Worm (Caenorhabditis elegans) whole organism, L3 larva: ENCODE results near the gene str-246.

Experiments
- aly-2 ChIP-seq: fragments of 150-350 bp; optimal IDR thresholded peaks from 2 replicates; lab custom pipeline; 2014; ENCODE audit warnings: missing biosample characterization, missing genetic modification characterization
- ama-1 ChIP-seq: fragments of 150-350 bp; optimal IDR thresholded peaks from 2 replicates; lab custom pipeline; 2018
- ceh-16 ChIP-seq: sonication (generic microtip); optimal IDR thresholded peaks from 2 replicates; lab custom pipeline; 2017; ENCODE audit warnings: missing biosample characterization, missing genetic modification characterization
- ceh-82 ChIP-seq: fragments of 150-350 bp; optimal IDR thresholded peaks from 2 replicates; lab custom pipeline; 2014; ENCODE audit warnings: missing biosample characterization, missing genetic modification characterization
- egl-5 ChIP-seq: fragments of 150-350 bp; optimal IDR thresholded peaks from 2 replicates; lab custom pipeline; 2017; ENCODE audit warnings: missing biosample characterization, missing genetic modification reagents, missing genetic modification characterization, inconsistent platforms
- elt-2 ChIP-seq: sonication (generic microtip); optimal IDR thresholded peaks from 2 replicates; lab custom pipeline; 2016; ENCODE audit warnings: missing genetic modification reagents, mild to moderate bottlenecking, missing genetic modification characterization, missing compliant biosample characterization
- eor-1 ChIP-seq, 2 experiments: fragments of 150-350 bp; optimal IDR thresholded peaks; 2 replicates each; lab custom pipeline; 2014 to 2018; ENCODE audit warnings: missing biosample characterization in 2 of 2, missing genetic modification characterization in 2 of 2
- fkh-10 ChIP-seq: sonication (generic microtip); optimal IDR thresholded peaks from 2 replicates; lab custom pipeline; 2017; ENCODE audit warnings: missing biosample characterization, missing genetic modification reagents, missing genetic modification characterization
- fos-1 ChIP-seq: fragments of 150-350 bp; optimal IDR thresholded peaks from 2 replicates; lab custom pipeline; 2014; ENCODE audit warnings: missing biosample characterization, missing genetic modification characterization
- hmg-11 ChIP-seq: sonication (generic microtip); optimal IDR thresholded peaks from 2 replicates; lab custom pipeline; 2016; ENCODE audit warnings: missing genetic modification characterization, missing compliant biosample characterization
- jun-1 ChIP-seq: fragments of 150-350 bp; optimal IDR thresholded peaks from 2 replicates; lab custom pipeline; 2014; ENCODE audit warnings: missing biosample characterization, missing genetic modification reagents, missing genetic modification characterization
- lin-15B ChIP-seq: fragments of 150-350 bp; optimal IDR thresholded peaks from 2 replicates; lab custom pipeline; 2014; ENCODE audit warnings: missing biosample characterization, missing genetic modification characterization
- lin-39 ChIP-seq: fragments of 150-350 bp; optimal IDR thresholded peaks from 2 replicates; lab custom pipeline; 2018; ENCODE audit warnings: missing biosample characterization, missing genetic modification reagents, missing genetic modification characterization
- lsy-12 ChIP-seq: sonication (generic microtip); optimal IDR thresholded peaks from 2 replicates; lab custom pipeline; 2016; ENCODE audit warnings: mild to moderate bottlenecking, missing genetic modification characterization, missing compliant biosample characterization
- mml-1 ChIP-seq: fragments of 150-350 bp; sonication (generic microtip); optimal IDR thresholded peaks from 3 replicates; lab custom pipeline; 2014; ENCODE audit warnings: missing biosample characterization, missing genetic modification characterization
- nfya-1 ChIP-seq: sonication (generic microtip); optimal IDR thresholded peaks from 2 replicates; lab custom pipeline; 2017; ENCODE audit warnings: missing genetic modification characterization, mild to moderate bottlenecking, missing compliant biosample characterization, antibody characterized with exemption, moderate library complexity; ENCODE audit not compliant: insufficient read depth
- nhr-11 ChIP-seq: fragments of 150-350 bp; optimal IDR thresholded peaks from 2 replicates; lab custom pipeline; 2014; ENCODE audit warnings: missing biosample characterization, missing genetic modification characterization
- nhr-237 ChIP-seq: fragments of 150-350 bp; optimal IDR thresholded peaks from 2 replicates; lab custom pipeline; 2014; ENCODE audit warnings: missing biosample characterization, missing genetic modification characterization
- nhr-25 ChIP-seq: sonication (generic microtip); optimal IDR thresholded peaks from 2 replicates; lab custom pipeline; 2017; ENCODE audit warnings: missing biosample characterization, missing genetic modification characterization
- nhr-43 ChIP-seq: sonication (generic microtip); optimal IDR thresholded peaks from 2 replicates; lab custom pipeline; 2016; ENCODE audit warnings: mild to moderate bottlenecking, missing genetic modification characterization, missing compliant biosample characterization; ENCODE audit not compliant: poor library complexity, severe bottlenecking
- nhr-67 ChIP-seq: fragments of 150-350 bp; optimal IDR thresholded peaks from 2 replicates; lab custom pipeline; 2014; ENCODE audit warnings: missing biosample characterization, missing genetic modification characterization
- nhr-76 ChIP-seq: fragments of 150-350 bp; sonication (generic microtip); optimal IDR thresholded peaks from 5 replicates; lab custom pipeline; 2014; ENCODE audit warnings: missing biosample characterization, missing genetic modification characterization
- nhr-77 ChIP-seq: fragments of 150-350 bp; optimal IDR thresholded peaks from 2 replicates; lab custom pipeline; 2014; ENCODE audit warnings: missing biosample characterization, missing genetic modification characterization
- pha-4 ChIP-seq: fragments of 150-350 bp; optimal IDR thresholded peaks from 2 replicates; lab custom pipeline; 2014; ENCODE audit warnings: missing biosample characterization, missing genetic modification reagents, missing genetic modification characterization
- pqm-1 ChIP-seq: fragments of 150-350 bp; optimal IDR thresholded peaks from 2 replicates; lab custom pipeline; 2017; ENCODE audit warnings: missing biosample characterization, missing genetic modification characterization, inconsistent platforms
- skn-1 ChIP-seq: fragments of 150-350 bp; optimal IDR thresholded peaks from 2 replicates; lab custom pipeline; 2014; ENCODE audit warnings: missing biosample characterization, missing genetic modification characterization
- snpc-4 ChIP-seq: fragments of 150-350 bp; optimal IDR thresholded peaks from 2 replicates; lab custom pipeline; 2014; ENCODE audit warnings: missing biosample characterization, missing genetic modification characterization
- tbx-2 ChIP-seq: sonication (generic microtip); optimal IDR thresholded peaks from 2 replicates; lab custom pipeline; 2016; ENCODE audit warnings: mild to moderate bottlenecking, missing genetic modification characterization, missing compliant biosample characterization
- unc-39 ChIP-seq: sonication (generic microtip); optimal IDR thresholded peaks from 4 replicates; lab custom pipeline; 2017; ENCODE audit warnings: missing biosample characterization, missing genetic modification characterization
- ztf-11 ChIP-seq: fragments of 150-350 bp; optimal IDR thresholded peaks from 2 replicates; lab custom pipeline; 2014; ENCODE audit warnings: missing biosample characterization, missing genetic modification characterization
- ztf-4 ChIP-seq: fragments of 150-350 bp; optimal IDR thresholded peaks from 2 replicates; lab custom pipeline; 2014; ENCODE audit warnings: missing biosample characterization, missing genetic modification characterization

The str-246 gene

ce11 chrIII:11036132-11036531 is 41.4 kb upstream of the str-246 start (continued):
- no peak for TF ChIP-seq eor-1 (tag; optimal IDR thresholded peaks at IDR 0.05; lab: Kevin White, UChicago)
- TF ChIP-seq lin-39 (tag; lab: Kevin White, UChicago): peak; percentile 33
- peak; percentile 39 for TF ChIP-seq snpc-4 (tag; lab: Kevin White, UChicago)
- no peak for TF ChIP-seq mml-1 (tag; lab: Kevin White, UChicago)
- TF ChIP-seq fkh-10 (GFP tag; lab: Kevin White, UChicago): no peak

ce11 chrIII:11036640-11037039 is 40.9 kb upstream of the str-246 start, which contains the start of gene spat-2:
spat-2 (plus strand) TSS chrIII:11036940.
- no peak for TF ChIP-seq ztf-11 (tag; lab: Kevin White, UChicago)
- TF ChIP-seq ceh-82 (tag; lab: Kevin White, UChicago): no peak

ce11 chrIII:11039250-11039649 is 38.3 kb upstream of the str-246 start:
- TF ChIP-seq ceh-82 (tag; lab: Kevin White, UChicago) (no peak), aly-2 (tag; lab: Kevin White, UChicago) (no peak), hmg-11 (tag; lab: Kevin White, UChicago) (peak; percentile 19), nfya-1 (tag; lab: Kevin White, UChicago) (peak; percentile 72), skn-1 (tag; lab: Kevin White, UChicago) (peak; percentile 88), lin-15B (tag; lab: Kevin White, UChicago) (peak; percentile 86), lin-39 (tag; lab: Kevin White, UChicago) (peak; percentile 88), pha-4 (tag; lab: Kevin White, UChicago) (no peak)
- TF ChIP-seq, all 47 proteins: peak for 5

- no peak for TF ChIP-seq ceh-16
- no peak for TF ChIP-seq tbx-2 (tag; lab: Kevin White, UChicago)
- peak; percentile 17 for TF ChIP-seq elt-2
- TF ChIP-seq pha-4 (tag; lab: Kevin White, UChicago): peak; percentile 43
- no peak for TF ChIP-seq nhr-43 (tag; lab: Kevin White, UChicago)
- TF ChIP-seq hmg-11 (tag; lab: Kevin White, UChicago): no peak
- no peak for TF ChIP-seq ztf-4 (tag; lab: Kevin White, UChicago)
- TF ChIP-seq nhr-237 (tag; lab: Kevin White, UChicago): no peak
- no peak for TF ChIP-seq ama-1 (lab: Kevin White, UChicago)
- TF ChIP-seq nhr-67: no peak
- TF ChIP-seq lsy-12: no peak
- TF ChIP-seq nhr-11 (tag; lab: Kevin White, UChicago): no peak
These were observed 36.9 kb upstream of the str-246 start for ce11 chrIII:11040606-11041005.

ce11 chrIII:11045196-11045595 is 32.3 kb upstream of the str-246 start:
- no peak for TF ChIP-seq nhr-43 (tag; lab: Kevin White, UChicago)
- no peak for TF ChIP-seq jun-1
- TF ChIP-seq ama-1 (lab: Kevin White, UChicago): no peak
- TF ChIP-seq nhr-76 (tag; lab: Kevin White, UChicago): no peak
- no peak for TF ChIP-seq elt-2
- TF ChIP-seq unc-39 (tag; lab: Kevin White, UChicago): no peak
- TF ChIP-seq pha-4 (tag; lab: Kevin White, UChicago): no peak
- no peak for TF ChIP-seq eor-1 (tag; optimal IDR thresholded peaks at IDR 0.05; lab: Kevin White, UChicago)
- TF ChIP-seq nhr-77 (tag; lab: Kevin White, UChicago): no peak
- no peak for TF ChIP-seq fkh-10 (GFP tag; lab: Kevin White, UChicago)
- TF ChIP-seq snpc-4 (tag; lab: Kevin White, UChicago): no peak

- TF ChIP-seq aly-2 (tag; lab: Kevin White, UChicago) (no peak), nhr-25 (tag; lab: Kevin White, UChicago) (no peak), fos-1 (tag; lab: Kevin White, UChicago) (no peak), pqm-1 (tag; lab: Kevin White, UChicago) (peak; percentile 44), elt-2 (peak; percentile 70), skn-1 (tag; lab: Kevin White, UChicago) (no peak), ztf-4 (tag; lab: Kevin White, UChicago) (no peak), egl-5 (tag; lab: Kevin White, UChicago) (no peak), snpc-4 (tag; lab: Kevin White, UChicago) (no peak)
These were observed 31.0 kb upstream of the str-246 start for ce11 chrIII:11046549-11046948.
